Fruit fly (Drosophila melanogaster) whole organism, larva: ENCODE data around the gene CG1640.

ENCODE experiments used
- noc ChIP-seq: fragments of 200-800 bp; sonication (Bioruptor generic); optimal IDR thresholded peaks from 3 replicates; lab custom pipeline; 2019; ENCODE audit warnings: missing biosample characterization, mild to moderate bottlenecking, missing genetic modification characterization, moderate library complexity

Gene CG1640

DNA sequence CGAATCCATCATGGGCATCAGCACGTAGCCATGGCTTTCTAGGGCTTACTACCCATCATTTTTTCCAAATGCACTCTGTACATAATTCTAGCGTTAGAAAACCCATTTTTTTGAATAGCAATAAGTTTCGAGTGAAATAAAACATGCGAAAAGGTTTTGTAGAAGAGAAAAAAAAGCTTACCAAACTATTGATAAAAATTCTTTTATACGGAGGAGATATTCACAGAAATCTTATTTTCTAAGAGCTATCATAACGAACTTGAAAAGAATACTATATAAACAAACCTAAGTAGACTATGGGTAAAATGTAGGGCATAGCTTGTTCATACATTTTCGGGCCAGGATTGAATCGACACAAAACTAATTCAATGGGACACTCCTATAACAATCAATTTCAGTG is at the start of gene CG1640:
Gene CG1640, plus strand, starts transcription at position 301 of the 400 bp plus-strand sequence.
- TF ChIP-seq noc (tag; lab: Kevin White, UChicago): no peak

DNA sequence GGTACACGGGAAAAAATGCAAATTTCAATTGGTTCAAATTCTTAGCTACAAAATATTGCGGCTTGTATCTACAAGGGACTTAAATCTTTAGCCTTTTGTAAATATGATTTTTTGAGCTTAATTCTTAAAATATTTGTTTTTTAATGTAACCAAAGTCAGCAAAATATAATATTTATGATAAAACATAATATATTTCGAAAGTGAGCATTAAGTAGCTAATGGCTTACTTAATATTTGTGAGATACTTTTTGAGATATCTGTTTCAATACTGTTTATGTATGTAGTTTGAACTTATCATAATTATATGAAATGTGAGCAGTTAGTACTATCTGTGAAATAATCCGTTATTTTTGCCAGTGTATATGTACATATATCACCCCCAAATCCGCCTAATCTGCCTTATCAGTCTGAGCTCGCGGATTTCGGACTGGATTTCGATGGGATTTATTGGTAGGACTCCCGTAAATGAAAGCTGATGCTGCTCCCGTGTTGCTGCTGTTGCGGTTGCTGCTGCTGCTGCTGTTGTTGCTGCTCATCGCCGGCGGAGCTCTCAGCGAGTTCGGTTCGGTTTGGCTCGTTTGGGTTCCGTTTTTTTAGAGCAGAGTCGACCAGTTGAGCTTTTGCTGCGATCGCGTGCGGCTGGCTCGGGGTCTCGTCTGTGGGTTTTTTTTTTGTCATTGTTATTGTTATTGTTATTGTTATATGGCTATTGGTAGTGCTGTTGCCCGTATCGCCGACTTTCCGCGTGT is 49.5 kb upstream of the CG1640 start:
- peak; percentile 76 for TF ChIP-seq noc (tag; lab: Kevin White, UChicago)

DNA sequence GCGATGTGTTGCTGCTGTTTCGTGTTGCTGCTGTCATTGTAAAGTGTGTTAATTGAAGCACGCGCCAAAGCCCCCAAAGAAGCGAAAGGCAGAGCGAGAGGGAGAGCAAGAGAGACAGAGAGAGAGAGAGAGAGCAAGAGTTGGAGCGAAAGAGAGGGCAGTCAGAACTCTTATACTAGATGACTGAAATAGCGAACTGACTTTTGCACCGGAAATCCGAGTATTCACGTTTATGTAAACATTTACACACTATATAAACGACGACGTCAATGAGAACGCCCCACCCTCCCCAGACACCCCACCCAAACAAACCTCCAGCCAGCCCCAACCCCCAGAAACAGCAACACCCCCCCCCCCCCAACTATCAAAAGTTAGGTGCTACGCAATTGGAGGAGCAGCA is 48.0 kb upstream of the CG1640 start:
- no peak for TF ChIP-seq noc (tag; lab: Kevin White, UChicago)

DNA sequence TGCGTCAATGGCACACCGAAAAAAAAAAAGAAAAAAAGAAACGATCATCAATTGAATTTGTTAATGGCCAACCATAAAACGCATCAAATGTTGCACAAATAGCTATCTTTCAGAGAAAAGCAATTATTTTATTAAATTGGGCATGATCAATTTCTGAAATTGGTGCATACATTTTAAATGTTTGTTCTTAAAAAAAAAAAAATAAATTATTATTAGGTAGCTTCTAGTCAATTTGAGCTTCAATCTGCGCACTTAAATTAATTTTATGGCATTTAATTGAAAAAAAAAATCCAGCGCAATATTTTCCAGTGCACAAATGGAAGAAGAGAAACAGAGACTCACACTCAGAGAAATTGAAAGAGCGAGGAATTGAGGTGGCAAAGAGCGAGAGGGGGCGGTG is 47.3 kb upstream of the CG1640 start:
- TF ChIP-seq noc (tag; lab: Kevin White, UChicago): peak; percentile 43

DNA sequence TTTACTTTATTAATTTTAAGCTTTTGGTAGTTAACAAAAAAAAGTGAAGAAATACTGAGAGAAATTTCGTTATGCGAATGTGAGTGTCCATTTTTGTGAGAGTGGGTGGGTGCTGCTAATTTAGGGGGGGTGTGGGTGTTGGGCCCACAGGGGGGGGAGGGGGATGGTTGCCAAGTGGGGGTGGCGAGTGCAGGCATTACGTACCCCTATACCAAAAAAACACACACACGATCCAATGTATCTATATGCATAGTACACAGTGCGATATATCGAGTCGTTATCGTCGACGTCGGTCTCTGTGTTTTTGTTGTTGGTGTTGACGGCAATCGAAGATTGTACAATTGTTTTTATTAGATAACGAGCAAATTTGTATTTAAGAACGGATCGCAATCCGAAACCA is 46.9 kb upstream of the CG1640 start:
- no peak for TF ChIP-seq noc (tag; lab: Kevin White, UChicago)

DNA sequence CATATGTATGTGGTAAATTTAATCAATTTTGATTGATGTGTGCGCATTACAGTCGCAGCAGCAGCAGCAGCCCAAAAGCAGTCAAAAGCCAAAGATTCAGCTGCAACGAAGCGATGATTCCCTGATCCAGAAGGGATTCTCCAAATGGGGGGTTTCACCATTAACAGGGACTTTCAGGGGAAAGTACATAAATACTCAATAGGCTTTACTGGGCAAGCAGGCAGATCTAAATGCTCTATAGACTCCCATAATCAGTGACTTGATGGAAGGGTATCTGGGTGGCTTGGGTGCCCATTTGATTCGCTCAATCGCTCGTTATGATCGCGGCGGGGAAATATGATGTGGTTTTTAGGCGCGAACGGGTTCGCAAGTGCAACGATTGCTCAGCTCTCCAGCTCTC is 45.1 kb upstream of the CG1640 start:
- no peak for TF ChIP-seq noc (tag; lab: Kevin White, UChicago)

DNA sequence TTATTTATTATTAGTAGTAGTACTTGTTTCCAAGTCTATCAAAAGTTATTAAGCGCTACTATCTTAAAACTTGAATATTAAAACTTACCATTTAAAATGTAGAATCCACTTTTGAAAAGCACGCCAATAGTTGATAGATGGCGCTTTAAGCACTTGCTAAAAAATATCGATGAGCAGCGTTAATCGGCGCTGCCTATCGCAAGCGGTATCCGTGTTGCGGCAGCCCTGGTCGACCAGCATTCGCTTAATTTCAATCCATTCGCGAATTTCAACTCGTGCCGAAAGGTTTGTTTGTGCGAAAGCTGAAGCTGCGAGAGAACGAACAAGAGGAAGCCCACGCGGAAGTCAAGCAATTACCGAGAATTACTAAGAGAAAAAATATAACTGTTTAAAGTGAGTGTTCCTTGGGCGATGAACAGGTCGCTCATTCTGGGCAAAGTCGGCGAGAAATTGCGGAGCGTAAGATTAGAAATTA is 40.8 kb upstream of the CG1640 start, which contains the start of gene Prx2:
Gene Prx2, plus strand, starts transcription at position 253 of the 475 bp plus-strand sequence.
- TF ChIP-seq noc (tag; lab: Kevin White, UChicago): peak; percentile 26

DNA sequence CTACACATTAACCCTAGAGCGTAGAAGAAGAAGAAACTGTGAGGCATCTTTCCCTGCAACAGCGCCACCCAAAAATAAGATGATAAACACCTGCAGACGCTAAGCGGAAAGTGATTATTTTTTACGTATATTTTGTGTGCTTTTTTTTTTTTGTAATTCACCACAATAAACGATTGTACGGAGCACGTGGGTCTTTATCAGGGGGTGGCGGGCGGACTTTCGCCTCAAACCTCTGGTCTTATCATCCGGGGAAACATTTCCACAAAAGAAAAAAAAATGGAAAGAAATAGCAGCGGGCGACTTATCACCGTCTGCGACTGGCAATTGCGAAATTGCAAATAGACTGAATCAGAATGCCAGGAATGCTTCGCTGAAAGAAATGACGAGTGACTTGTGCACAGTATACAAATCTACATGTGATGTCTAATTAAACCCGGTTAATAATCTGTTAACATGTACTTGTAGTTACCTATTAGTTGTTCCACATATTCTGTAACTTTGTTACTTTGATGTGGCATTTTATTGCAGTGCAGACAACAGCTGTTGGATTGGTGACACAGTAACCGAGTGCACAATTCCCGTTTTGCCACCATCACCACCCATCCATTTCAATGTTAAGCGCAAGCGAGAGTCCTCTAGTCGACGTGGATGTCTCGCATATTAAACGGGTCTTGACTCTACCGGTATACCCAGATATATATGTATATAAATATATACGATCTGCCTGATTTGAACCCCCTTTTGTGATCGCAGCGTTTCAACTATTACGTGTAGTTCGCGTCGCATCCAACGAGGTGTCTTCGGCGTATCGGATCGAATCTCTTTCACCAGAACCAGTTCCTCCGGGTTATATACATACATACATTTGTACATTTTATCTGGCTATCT is 38.3 kb upstream of the CG1640 start:
- peak; percentile 66 for TF ChIP-seq noc (tag; lab: Kevin White, UChicago)

DNA sequence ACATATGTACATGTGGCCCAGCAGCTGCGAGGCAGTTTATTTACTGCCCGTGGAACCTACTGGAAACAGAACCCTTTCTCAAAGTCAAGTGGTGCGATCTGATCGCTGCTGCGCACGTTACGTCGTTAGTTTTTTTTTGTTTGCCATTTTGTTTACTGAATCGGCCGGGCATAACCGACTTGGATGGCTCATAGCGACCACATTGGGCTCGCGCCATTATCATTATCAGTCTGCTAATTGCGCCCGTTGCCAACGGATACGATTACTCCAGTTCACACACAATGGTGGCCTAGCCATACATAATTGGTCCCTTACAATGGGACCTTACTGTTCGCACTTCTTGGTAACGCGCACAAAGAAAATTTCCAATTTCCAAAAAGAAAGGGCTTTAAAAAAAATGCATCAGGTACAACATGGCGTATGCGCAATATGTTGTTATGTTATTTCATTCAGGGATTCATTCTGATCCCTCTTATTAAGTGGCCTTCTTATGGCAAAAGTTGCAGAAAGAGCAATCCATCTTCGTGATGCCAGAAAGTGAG is 37.6 kb upstream of the CG1640 start:
- TF ChIP-seq noc (tag; lab: Kevin White, UChicago): peak; percentile 61

DNA sequence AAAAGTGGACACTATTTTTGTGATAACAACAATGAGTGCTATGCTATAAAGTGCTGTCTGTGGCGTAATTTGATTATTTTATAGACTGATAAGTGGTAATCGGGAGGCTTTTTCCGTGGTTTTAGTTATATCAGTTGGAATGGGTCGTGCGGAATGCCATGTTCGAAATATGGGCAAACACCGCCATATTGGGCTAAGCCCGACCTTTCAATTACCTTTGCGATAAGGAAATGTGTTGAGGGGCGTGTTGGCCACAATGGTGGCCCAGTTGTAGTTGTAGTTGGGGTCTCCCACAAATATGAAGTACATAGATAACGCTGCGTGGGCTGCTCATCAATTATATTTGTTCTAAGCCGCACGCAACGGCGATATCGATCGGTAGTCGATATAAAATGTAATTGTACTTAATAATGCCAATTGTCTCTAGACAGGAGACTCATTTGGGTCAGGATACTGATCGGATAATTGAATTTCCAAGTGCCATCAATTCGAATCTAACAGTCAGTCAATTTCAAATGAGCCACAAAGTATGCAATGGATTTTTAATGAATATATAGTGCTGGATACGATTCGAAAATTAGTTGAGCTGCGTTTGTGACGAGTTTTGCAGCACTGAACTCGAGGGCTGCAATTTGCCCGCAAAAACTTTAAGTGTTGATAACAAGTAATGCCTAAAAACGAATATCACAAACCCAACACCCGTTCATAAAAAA is 35.8 kb upstream of the CG1640 start:
- TF ChIP-seq noc (tag; lab: Kevin White, UChicago): peak; percentile 52

DNA sequence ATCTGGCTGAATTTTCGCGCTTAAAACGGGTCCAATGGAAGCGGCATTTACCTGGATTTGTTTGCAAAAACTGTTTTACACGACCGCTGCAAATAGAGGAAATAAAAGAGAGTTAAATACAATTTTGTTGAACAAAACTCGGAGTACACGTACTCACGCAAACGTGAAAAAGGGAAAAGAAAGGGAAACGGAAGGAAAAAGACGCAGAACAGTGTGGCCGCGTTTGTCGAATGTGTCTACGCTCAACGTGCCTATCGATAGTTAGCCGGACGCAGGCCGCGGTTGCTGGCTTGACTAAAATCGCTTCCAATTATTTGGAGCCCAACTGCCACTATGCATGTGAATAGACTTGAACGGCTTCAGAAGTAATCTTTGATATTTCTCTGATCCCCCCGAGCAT is 33.0 kb upstream of the CG1640 start, which contains the start of gene RpS15Aa:
Gene RpS15Aa, minus strand, starts transcription at position 252 of the 400 bp plus-strand sequence.
- TF ChIP-seq noc (tag; lab: Kevin White, UChicago): peak; percentile 51

DNA sequence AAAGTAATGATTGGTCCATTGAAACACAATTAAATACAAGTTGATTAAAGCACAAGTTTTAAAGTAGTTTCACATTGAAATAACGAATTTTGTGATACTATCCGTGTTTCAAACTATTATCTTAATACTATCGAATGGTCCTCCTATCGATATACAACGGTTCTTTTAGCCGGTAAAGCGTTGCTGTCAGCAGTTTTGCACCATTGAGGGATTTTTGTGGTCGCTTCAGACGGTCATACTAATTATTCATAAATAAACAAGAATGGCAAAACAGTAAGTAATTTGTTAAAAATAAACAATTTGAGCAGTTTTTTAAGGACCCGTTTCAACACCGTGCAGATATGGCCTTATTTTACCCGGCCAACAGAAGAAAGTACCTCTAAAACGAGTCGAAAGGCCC is 32.3 kb upstream of the CG1640 start, which contains the start of gene CG15747:
Gene CG15747, plus strand, starts transcription at position 206 of the 400 bp plus-strand sequence.
- TF ChIP-seq noc (tag; lab: Kevin White, UChicago): no peak

DNA sequence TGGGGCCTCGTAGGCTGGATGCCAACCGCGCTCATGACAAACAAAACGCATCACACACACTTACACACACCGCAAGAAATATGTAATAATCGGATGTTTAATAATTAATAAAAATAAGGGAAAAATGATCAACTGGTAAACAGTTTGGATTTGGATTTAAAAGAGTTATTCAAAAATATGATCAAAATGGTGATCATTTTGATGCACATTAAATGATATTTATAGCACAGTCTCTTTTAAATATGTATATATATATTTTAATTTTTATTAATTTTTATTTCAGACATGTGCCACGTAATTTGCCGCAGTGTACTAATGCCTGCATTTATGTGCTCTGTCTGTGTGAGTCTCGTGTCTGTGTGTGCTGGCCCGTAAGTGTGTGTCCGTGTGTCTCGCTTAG is 25.1 kb upstream of the CG1640 start:
- no peak for TF ChIP-seq noc (tag; lab: Kevin White, UChicago)

DNA sequence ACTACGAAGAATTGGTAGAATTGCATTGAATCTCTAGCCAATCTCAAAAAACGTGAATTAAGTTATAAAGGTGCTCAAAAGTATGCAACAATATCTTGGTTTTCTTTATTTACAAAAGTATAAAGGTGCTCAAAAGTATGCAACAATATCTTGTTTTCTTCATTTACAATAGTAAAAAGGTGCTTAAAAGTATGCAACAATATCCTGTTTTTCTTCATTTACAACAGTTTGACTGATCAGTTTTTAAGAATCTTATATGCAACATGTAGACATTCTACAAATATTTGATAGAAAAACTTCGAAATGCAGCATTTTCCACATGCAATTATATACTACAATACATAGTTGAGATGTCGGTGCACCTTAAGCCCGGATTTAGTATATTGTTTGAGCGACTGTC is 23.4 kb upstream of the CG1640 start:
- no peak for TF ChIP-seq noc (tag; lab: Kevin White, UChicago)

DNA sequence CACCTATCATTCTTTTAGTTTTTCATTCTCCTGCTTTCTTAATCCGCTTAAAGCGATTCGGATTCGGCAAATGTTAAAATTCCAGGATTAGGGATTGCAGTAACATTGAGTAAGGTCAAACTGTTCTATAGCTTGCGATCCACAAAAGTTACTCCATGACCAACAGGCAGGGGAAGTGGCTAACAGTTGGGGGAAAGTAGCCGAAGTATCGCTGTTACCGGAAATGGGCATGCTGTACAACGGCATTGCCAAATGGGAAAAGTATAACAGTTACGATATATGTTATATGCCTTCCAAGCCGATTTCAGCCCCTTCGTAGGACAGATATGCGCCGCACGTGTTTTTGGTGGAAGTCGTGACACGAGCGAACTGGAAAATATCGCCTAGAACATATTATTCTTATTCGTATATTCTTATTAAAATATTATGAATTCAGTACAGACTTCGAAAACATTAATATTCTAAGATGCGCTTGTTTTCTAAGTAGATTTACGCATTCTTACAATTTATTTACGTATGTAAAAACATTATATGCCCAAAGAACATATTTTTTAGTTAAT is 12.1 kb upstream of the CG1640 start:
- no peak for TF ChIP-seq noc (tag; lab: Kevin White, UChicago)
